Worm (Caenorhabditis elegans) whole organism, L1 larva: ENCODE measurements around the gene rmd-1.

Experiments used
- C04F5.9 ChIP-seq: sonication (generic microtip); optimal IDR thresholded peaks from 2 replicates; lab custom pipeline; 2016; ENCODE audit warnings: missing genetic modification characterization, missing compliant biosample characterization
- C16A3.4 ChIP-seq: fragments of 150-350 bp; optimal IDR thresholded peaks from 2 replicates; lab custom pipeline; 2014; ENCODE audit warnings: missing biosample characterization, missing genetic modification characterization
- Y116A8C.19 ChIP-seq: sonication (generic microtip); optimal IDR thresholded peaks from 2 replicates; lab custom pipeline; 2016; ENCODE audit warnings: missing compliant biosample characterization, missing genetic modification characterization, borderline replicate concordance
- aha-1 ChIP-seq: fragments of 150-350 bp; optimal IDR thresholded peaks from 2 replicates; lab custom pipeline; 2014; ENCODE audit warnings: missing biosample characterization, missing genetic modification characterization
- aly-2 ChIP-seq: fragments of 150-350 bp; optimal IDR thresholded peaks from 2 replicates; lab custom pipeline; 2014; ENCODE audit warnings: missing biosample characterization, missing genetic modification characterization
- ama-1 ChIP-seq: fragments of 150-350 bp; optimal IDR thresholded peaks from 2 replicates; lab custom pipeline; 2014
- ceh-8 ChIP-seq: fragments of 200-800 bp; sonication (Bioruptor generic); optimal IDR thresholded peaks from 2 replicates; lab custom pipeline; 2018; ENCODE audit warnings: mild to moderate bottlenecking, missing genetic modification characterization, moderate library complexity, missing compliant biosample characterization
- ceh-82 ChIP-seq, 3 experiments: fragments of 150-350 bp in 1 of 3; sonication (generic microtip) in 2 of 3; optimal IDR thresholded peaks; 2 replicates each; lab custom pipeline; 2014 to 2017; ENCODE audit warnings: missing biosample characterization in 3 of 3, missing genetic modification characterization in 3 of 3
- ces-1 ChIP-seq: fragments of 150-350 bp; optimal IDR thresholded peaks from 2 replicates; lab custom pipeline; 2014; ENCODE audit warnings: missing biosample characterization, missing genetic modification reagents, missing genetic modification characterization
- dpl-1 ChIP-seq, 3 experiments: fragments of 150-350 bp in 2 of 3; sonication (generic microtip) in 1 of 3; optimal IDR thresholded peaks; 2 replicates each; lab custom pipeline; 2014 to 2017; ENCODE audit warnings: missing biosample characterization in 3 of 3, missing genetic modification characterization in 3 of 3, missing genetic modification reagents in 3 of 3
- dsc-1 ChIP-seq: sonication (generic microtip); optimal IDR thresholded peaks from 2 replicates; lab custom pipeline; 2016; ENCODE audit warnings: mild to moderate bottlenecking, missing genetic modification characterization, missing compliant biosample characterization
- efl-1 ChIP-seq, 4 experiments: fragments of 150-350 bp; optimal IDR thresholded peaks in 3 of 4; peaks in 1 of 4; 1 replicate in 1 of 4; 2 replicates in 3 of 4; lab custom pipeline; 2014; ENCODE audit warnings: missing biosample characterization in 2 of 4, missing genetic modification characterization in 2 of 4, missing genetic modification reagents in 2 of 4
- elt-2 ChIP-seq: sonication (generic microtip); optimal IDR thresholded peaks from 2 replicates; lab custom pipeline; 2016; ENCODE audit warnings: missing genetic modification characterization, mild to moderate bottlenecking, inconsistent platforms, missing compliant biosample characterization, missing genetic modification reagents
- fkh-4 ChIP-seq: sonication (generic microtip); optimal IDR thresholded peaks from 2 replicates; lab custom pipeline; 2016; ENCODE audit warnings: missing compliant biosample characterization, missing genetic modification characterization, borderline replicate concordance
- fkh-8 ChIP-seq: sonication (generic microtip); optimal IDR thresholded peaks from 2 replicates; lab custom pipeline; 2016; ENCODE audit warnings: mild to moderate bottlenecking, missing genetic modification characterization, missing compliant biosample characterization
- isw-1 ChIP-seq: fragments of 200-800 bp; sonication (Bioruptor generic); IDR thresholded peaks from 2 replicates; pipeline ENCODE4 v1.3.6; 2022; ENCODE audit warnings: missing genetic modification characterization, missing compliant biosample characterization
- lin-13 ChIP-seq: fragments of 150-350 bp; optimal IDR thresholded peaks from 2 replicates; lab custom pipeline; 2014; ENCODE audit warnings: missing biosample characterization, missing genetic modification reagents, missing genetic modification characterization
- lin-14 ChIP-seq: fragments of 200-800 bp; sonication (Bioruptor generic); optimal IDR thresholded peaks from 2 replicates; lab custom pipeline; 2018; ENCODE audit warnings: mild to moderate bottlenecking, missing genetic modification characterization, moderate library complexity, missing compliant biosample characterization
- lin-35 ChIP-seq, 2 experiments: fragments of 150-350 bp; optimal IDR thresholded peaks; 2 replicates each; lab custom pipeline; 2014; ENCODE audit warnings: missing biosample characterization in 2 of 2, missing genetic modification characterization in 2 of 2, missing genetic modification reagents in 2 of 2
- lir-3 ChIP-seq: sonication (generic microtip); optimal IDR thresholded peaks from 2 replicates; lab custom pipeline; 2016; ENCODE audit warnings: mild to moderate bottlenecking, missing genetic modification characterization, moderate library complexity, missing compliant biosample characterization; ENCODE audit not compliant: poor library complexity
- lsy-2 ChIP-seq, 2 experiments: fragments of 150-350 bp; optimal IDR thresholded peaks; 2 replicates each; lab custom pipeline; 2014; ENCODE audit warnings: missing biosample characterization in 2 of 2, missing genetic modification characterization in 2 of 2
- mdl-1 ChIP-seq, 2 experiments: fragments of 150-350 bp; optimal IDR thresholded peaks; 2 replicates each; lab custom pipeline; 2014 to 2017; ENCODE audit warnings: missing biosample characterization in 2 of 2, missing genetic modification characterization in 2 of 2, inconsistent platforms in 1 of 2
- mep-1 ChIP-seq: fragments of 150-350 bp; optimal IDR thresholded peaks from 2 replicates; lab custom pipeline; 2014; ENCODE audit warnings: missing biosample characterization, missing genetic modification characterization
- nhr-11 ChIP-seq: fragments of 150-350 bp; optimal IDR thresholded peaks from 2 replicates; lab custom pipeline; 2014; ENCODE audit warnings: missing biosample characterization, missing genetic modification characterization
- nhr-47 ChIP-seq: sonication (generic microtip); optimal IDR thresholded peaks from 2 replicates; lab custom pipeline; 2016; ENCODE audit warnings: mild to moderate bottlenecking, missing genetic modification characterization, moderate library complexity, missing compliant biosample characterization
- nhr-71 ChIP-seq: sonication (generic microtip); optimal IDR thresholded peaks from 2 replicates; lab custom pipeline; 2016; ENCODE audit warnings: mild to moderate bottlenecking, missing genetic modification characterization, moderate library complexity, missing compliant biosample characterization
- nhr-77 ChIP-seq: fragments of 150-350 bp; optimal IDR thresholded peaks from 2 replicates; lab custom pipeline; 2014; ENCODE audit warnings: missing biosample characterization, missing genetic modification characterization
- nhr-84 ChIP-seq: sonication (generic microtip); optimal IDR thresholded peaks from 2 replicates; lab custom pipeline; 2017; ENCODE audit warnings: missing biosample characterization, missing genetic modification characterization
- nhr-85 ChIP-seq: sonication (generic microtip); peaks from one replicate; lab custom pipeline; 2016; ENCODE audit warnings: missing genetic modification characterization, inconsistent platforms, missing compliant biosample characterization
- pqm-1 ChIP-seq: sonication (generic microtip); optimal IDR thresholded peaks from 3 replicates; lab custom pipeline; 2017; ENCODE audit warnings: missing biosample characterization, missing genetic modification characterization
- rnt-1 ChIP-seq: sonication (generic microtip); optimal IDR thresholded peaks from 2 replicates; lab custom pipeline; 2016; ENCODE audit warnings: mild to moderate bottlenecking, missing genetic modification characterization, moderate library complexity, missing compliant biosample characterization
- skn-1 ChIP-seq: fragments of 150-350 bp; optimal IDR thresholded peaks from 2 replicates; lab custom pipeline; 2014; ENCODE audit warnings: missing biosample characterization, missing genetic modification characterization
- snu-23 ChIP-seq: sonication (generic microtip); optimal IDR thresholded peaks from 2 replicates; lab custom pipeline; 2016; ENCODE audit warnings: missing genetic modification characterization, missing compliant biosample characterization
- swsn-7 ChIP-seq: sonication (generic microtip); optimal IDR thresholded peaks from 2 replicates; lab custom pipeline; 2016; ENCODE audit warnings: missing genetic modification characterization, missing compliant biosample characterization
- tbx-2 ChIP-seq: sonication (generic microtip); optimal IDR thresholded peaks from 2 replicates; lab custom pipeline; 2016; ENCODE audit warnings: missing genetic modification characterization, missing compliant biosample characterization
- unc-130 ChIP-seq: fragments of 150-350 bp; optimal IDR thresholded peaks from 2 replicates; lab custom pipeline; 2017; ENCODE audit warnings: missing biosample characterization, missing genetic modification characterization, inconsistent platforms
- unc-98 ChIP-seq: fragments of 200-800 bp; sonication (Bioruptor generic); IDR thresholded peaks from 2 replicates; pipeline ENCODE4 v1.3.6; 2022; ENCODE audit warnings: missing genetic modification characterization, missing compliant biosample characterization
- vab-15 ChIP-seq: sonication (generic microtip); optimal IDR thresholded peaks from 2 replicates; lab custom pipeline; 2017; ENCODE audit warnings: missing genotype, mild to moderate bottlenecking, missing genetic modification characterization, missing compliant biosample characterization
- zip-4 ChIP-seq: fragments of 200-800 bp; sonication (Bioruptor generic); optimal IDR thresholded peaks from 2 replicates; lab custom pipeline; 2018; ENCODE audit warnings: mild to moderate bottlenecking, missing genetic modification characterization, moderate library complexity, missing compliant biosample characterization
- ztf-11 ChIP-seq, 2 experiments: sonication (generic microtip); optimal IDR thresholded peaks; 2 replicates each; lab custom pipeline; 2016 to 2017; ENCODE audit warnings: missing genetic modification characterization in 2 of 2, missing biosample characterization in 1 of 2, missing compliant biosample characterization in 1 of 2
- ztf-4 ChIP-seq: fragments of 150-350 bp; optimal IDR thresholded peaks from 2 replicates; lab custom pipeline; 2014; ENCODE audit warnings: missing biosample characterization, missing genetic modification characterization

rmd-1 gene

DNA sequence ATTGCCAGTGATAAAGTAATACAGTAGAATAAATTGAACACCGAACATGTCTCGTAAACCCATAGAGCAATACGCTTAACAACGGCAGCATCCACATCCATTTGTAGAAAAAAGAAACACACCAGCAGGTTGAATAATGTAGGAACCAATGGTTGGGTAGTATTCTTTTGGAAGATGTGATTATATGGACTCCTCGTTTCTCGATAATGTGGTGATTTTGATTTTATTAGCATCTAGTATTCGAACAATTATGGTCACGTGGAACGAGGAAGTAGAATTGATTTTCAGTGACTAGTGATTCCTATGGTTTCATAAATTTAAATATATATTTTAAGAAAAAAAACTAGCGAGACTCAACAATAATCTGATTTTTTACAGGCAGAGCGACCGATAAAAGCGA is 37.6 kb downstream of the rmd-1 start, which contains the start of gene srxa-10:
Gene srxa-10 (minus strand): TSS at position 101 of the 400 bp plus-strand sequence.
- TF ChIP-seq fkh-8 (tag; lab: Kevin White, UChicago) (no peak), zip-4 (GFP tag; lab: Kevin White, UChicago) (no peak), lin-35 (GFP tag; optimal IDR thresholded peaks at IDR 0.05; lab: Kevin White, UChicago) (no peak), pqm-1 (tag; lab: Kevin White, UChicago) (no peak), unc-98 (no peak), Y116A8C.19 (tag; lab: Kevin White, UChicago) (no peak), lin-13 (GFP tag; lab: Kevin White, UChicago) (no peak), tbx-2 (tag; lab: Kevin White, UChicago) (no peak), aha-1 (no peak), unc-130 (tag; lab: Kevin White, UChicago) (no peak)

DNA sequence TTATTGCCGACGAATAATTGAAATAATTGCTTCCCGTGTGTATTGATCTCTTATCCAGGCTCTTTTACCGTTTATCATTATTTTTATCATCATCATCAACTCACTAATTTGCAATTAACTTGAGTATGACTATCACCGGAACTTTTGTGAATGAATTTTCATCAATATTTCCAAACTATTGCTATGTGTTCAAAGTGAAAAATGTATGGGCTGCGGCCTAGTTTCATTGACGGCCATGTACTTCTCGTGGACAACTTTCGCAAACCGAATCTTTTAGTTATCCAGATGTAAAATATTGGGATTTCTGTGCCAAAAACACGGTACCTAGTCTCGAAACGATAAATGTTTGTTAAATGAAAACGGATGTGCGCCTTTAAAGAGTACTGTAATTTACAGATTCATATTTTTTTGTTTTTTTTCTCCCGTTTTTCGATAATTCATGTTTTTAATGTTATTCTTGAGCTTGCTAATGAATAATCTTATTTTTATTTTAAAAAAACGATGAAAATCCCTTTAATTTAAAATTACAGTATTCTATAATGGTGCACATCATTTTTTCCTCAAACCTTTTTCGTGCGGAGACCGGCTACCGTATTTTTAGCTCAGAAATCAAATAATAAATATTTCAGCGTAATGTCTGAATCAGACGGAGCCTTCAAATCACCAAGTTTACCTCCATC is 39.7 kb downstream of the rmd-1 start, which contains the start of gene ZK632.2:
Gene ZK632.2 (plus strand): TSS at position 630 of the 680 bp plus-strand sequence.
- TF ChIP-seq aly-2 (tag; lab: Kevin White, UChicago) (peak; percentile 32), ztf-4 (no peak), fkh-4 (tag; lab: Kevin White, UChicago) (peak; percentile 21), lsy-2 (tag; optimal IDR thresholded peaks at IDR 0.05; lab: Kevin White, UChicago) (peak in 1 of 2 experiments; percentile 27), C04F5.9 (tag; lab: Kevin White, UChicago) (no peak), snu-23 (GFP tag; lab: Kevin White, UChicago) (peak; percentile 30), skn-1 (no peak), mdl-1 (tag; optimal IDR thresholded peaks at IDR 0.05; lab: Kevin White, UChicago) (peak in 1 of 2 experiments; percentile 12), nhr-71 (peak; percentile 20), ceh-8 (no peak), efl-1 (optimal IDR thresholded peaks at IDR 0.05; lab: Kevin White, UChicago) (peak; percentile 1 to 27), efl-1 (GFP tag; optimal IDR thresholded peaks at IDR 0.05 in 1 of 2; lab: Kevin White, UChicago) (peak in 1 of 2 experiments; percentile 22), rnt-1 (tag; lab: Kevin White, UChicago) (peak; percentile 68), swsn-7 (tag; lab: Kevin White, UChicago) (no peak), vab-15 (tag; lab: Kevin White, UChicago) (no peak), lin-35 (GFP tag; optimal IDR thresholded peaks at IDR 0.05; lab: Kevin White, UChicago) (peak in 1 of 2 experiments; percentile 32), lir-3 (peak; percentile 35), isw-1 (GFP tag; lab: Robert Waterston, UW) (no peak), nhr-85 (tag; lab: Kevin White, UChicago) (peak; percentile 31), dpl-1 (GFP tag; optimal IDR thresholded peaks at IDR 0.05; lab: Kevin White, UChicago) (peak in 1 of 3 experiments; percentile 43), fkh-8 (tag; lab: Kevin White, UChicago) (no peak)

DNA sequence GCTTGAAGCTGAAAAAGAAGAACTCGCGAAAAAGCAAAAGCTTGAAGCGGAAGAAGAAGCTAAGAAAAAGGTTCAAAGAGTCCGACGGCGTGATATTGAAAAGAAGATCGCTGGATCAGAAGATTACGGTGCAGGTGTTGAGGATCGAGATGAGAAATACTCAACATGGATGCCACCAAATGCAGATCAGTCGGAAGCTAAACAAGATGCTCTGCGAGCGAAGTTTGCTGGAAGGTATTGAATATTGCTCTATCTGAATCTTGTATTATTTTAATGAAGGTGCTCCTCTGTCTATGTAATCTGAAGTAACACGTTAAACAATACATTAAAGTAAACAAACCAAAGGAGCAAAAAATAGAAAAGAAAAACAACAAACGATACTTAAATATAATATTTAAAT is 43.2 kb downstream of the rmd-1 start:
- TF ChIP-seq ceh-82 (tag; optimal IDR thresholded peaks at IDR 0.05; lab: Kevin White, UChicago) (no peak), efl-1 (optimal IDR thresholded peaks at IDR 0.05; lab: Kevin White, UChicago) (no peak), efl-1 (GFP tag; optimal IDR thresholded peaks at IDR 0.05 in 1 of 2; lab: Kevin White, UChicago) (peak in 1 of 2 experiments; percentile 55)
- TF ChIP-seq, all 84 proteins: peak for 1

DNA sequence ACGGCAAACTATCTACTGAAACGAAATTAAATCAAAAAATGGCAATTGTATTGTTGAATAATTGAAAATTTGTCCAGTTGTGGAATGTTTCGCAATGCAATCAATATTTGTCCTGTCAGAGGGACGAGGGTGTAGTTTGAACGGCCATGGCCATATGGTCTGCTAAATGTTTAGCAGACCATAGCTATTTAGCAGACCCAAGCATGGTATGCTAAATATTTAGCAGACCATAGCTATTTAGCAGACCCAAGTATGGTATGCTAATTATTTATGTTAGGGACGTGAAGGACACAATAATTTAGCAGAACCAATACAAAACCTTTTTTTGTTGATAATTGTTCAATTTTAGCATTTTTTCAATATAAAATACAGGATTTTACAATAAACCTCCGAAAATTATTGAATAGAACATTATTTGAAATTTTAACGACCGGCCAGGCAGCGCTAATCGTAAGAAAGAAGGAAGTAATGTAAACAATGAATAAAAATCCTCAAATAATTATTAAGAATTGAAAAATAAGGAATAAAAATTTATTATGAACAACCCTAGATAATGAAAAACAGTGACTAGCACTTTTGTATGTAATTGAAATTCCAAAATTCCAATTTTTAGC is 46.2 kb downstream of the rmd-1 start, which contains the start of gene riok-3:
Gene riok-3 (minus strand): TSS at position 15 of the 614 bp plus-strand sequence.
- no peak for TF ChIP-seq dsc-1 (tag; lab: Kevin White, UChicago)
- no peak for TF ChIP-seq unc-130 (tag; lab: Kevin White, UChicago)
- no peak for TF ChIP-seq nhr-11
- TF ChIP-seq nhr-77: no peak
- no peak for TF ChIP-seq lin-14 (GFP tag; lab: Kevin White, UChicago)
- no peak for TF ChIP-seq nhr-84 (tag; lab: Kevin White, UChicago)
- TF ChIP-seq C16A3.4: no peak
- TF ChIP-seq ama-1 (lab: Kevin White, UChicago): peak; percentile 38
- TF ChIP-seq mep-1 (tag; lab: Kevin White, UChicago): no peak
- peak in 1 of 2 experiments; percentile 11 for TF ChIP-seq efl-1 (optimal IDR thresholded peaks at IDR 0.05; lab: Kevin White, UChicago)
- TF ChIP-seq efl-1 (GFP tag; optimal IDR thresholded peaks at IDR 0.05 in 1 of 2; lab: Kevin White, UChicago): peak in 1 of 2 experiments; percentile 71
- no peak for TF ChIP-seq pqm-1 (tag; lab: Kevin White, UChicago)
- TF ChIP-seq ztf-4: no peak
- no peak for TF ChIP-seq isw-1 (GFP tag; lab: Robert Waterston, UW)
- TF ChIP-seq zip-4 (GFP tag; lab: Kevin White, UChicago): peak; percentile 29
- peak in 1 of 2 experiments; percentile 7 for TF ChIP-seq lsy-2 (tag; optimal IDR thresholded peaks at IDR 0.05; lab: Kevin White, UChicago)
- peak; percentile 0 for TF ChIP-seq snu-23 (GFP tag; lab: Kevin White, UChicago)
- peak; percentile 42 for TF ChIP-seq nhr-71
- no peak for TF ChIP-seq nhr-47 (tag; lab: Kevin White, UChicago)
- no peak for TF ChIP-seq tbx-2 (tag; lab: Kevin White, UChicago)
- no peak for TF ChIP-seq C04F5.9 (tag; lab: Kevin White, UChicago)
- TF ChIP-seq elt-2 (tag; lab: Kevin White, UChicago): no peak
- TF ChIP-seq ztf-11 (tag; optimal IDR thresholded peaks at IDR 0.05; lab: Kevin White, UChicago): no peak
- TF ChIP-seq ces-1 (GFP tag; lab: Kevin White, UChicago): no peak
- peak; percentile 63 for TF ChIP-seq nhr-85 (tag; lab: Kevin White, UChicago)
